Fruit fly (Drosophila melanogaster) whole organism, pupa: ENCODE results near the gene fz4.
A peak's percentile ranks its signal among the peaks of the same experiment; 100 is the strongest.

Experiments
- CG12605 ChIP-seq: fragments of 200-800 bp; sonication (Bioruptor generic); IDR thresholded peaks from 2 replicates; pipeline ENCODE4 v1.3.6; 2022; ENCODE audit warnings: missing biosample characterization, missing genetic modification characterization
- CG15710 ChIP-seq: fragments of 200-800 bp; sonication (Bioruptor generic); optimal IDR thresholded peaks from 2 replicates; lab custom pipeline; 2018; ENCODE audit warnings: missing biosample characterization, mild to moderate bottlenecking, missing genetic modification characterization, moderate library complexity
- CG32121 ChIP-seq: fragments of 200-800 bp; sonication (Bioruptor generic); IDR thresholded peaks from 2 replicates; pipeline ENCODE4 v1.3.6; 2022; ENCODE audit warnings: missing biosample characterization, missing genetic modification characterization
- CG4496 ChIP-seq: fragments of 200-800 bp; sonication (Bioruptor generic); IDR thresholded peaks from 3 replicates; pipeline ENCODE4 v1.3.6; 2022; ENCODE audit warnings: missing biosample characterization, missing genetic modification characterization
- CG8301 ChIP-seq: fragments of 200-800 bp; sonication (Bioruptor generic); optimal IDR thresholded peaks from 2 replicates; lab custom pipeline; 2018; ENCODE audit warnings: missing biosample characterization, mild to moderate bottlenecking, missing genetic modification characterization
- EcR ChIP-seq: fragments of 200-800 bp; sonication (Bioruptor generic); optimal IDR thresholded peaks from 3 replicates; lab custom pipeline; 2019; ENCODE audit warnings: missing biosample characterization, missing genetic modification characterization, mild to moderate bottlenecking, moderate library complexity, missing genetic modification reagents
- fd96Ca ChIP-seq: fragments of 200-800 bp; sonication (Bioruptor generic); IDR thresholded peaks from 3 replicates; pipeline ENCODE4 v1.3.6; 2022; ENCODE audit warnings: missing biosample characterization, missing genetic modification characterization

DNA sequence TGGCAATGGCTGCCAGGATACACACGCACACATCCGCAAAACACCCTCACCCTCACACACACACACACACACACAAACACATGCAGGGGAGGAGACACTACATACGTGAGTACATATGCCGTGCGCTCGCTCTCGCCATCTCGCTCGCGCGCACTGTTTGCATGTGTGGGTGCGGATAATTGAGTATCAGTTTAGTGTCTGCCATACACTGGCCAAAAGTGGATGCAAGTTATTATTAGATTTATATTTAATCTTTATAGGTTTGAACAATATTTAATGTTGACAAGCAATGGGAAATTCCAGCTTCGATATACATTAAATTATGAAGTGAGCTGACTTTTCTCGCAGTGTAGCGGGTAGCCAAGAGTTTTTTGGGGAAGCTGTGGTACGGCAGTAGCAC lies 7.6 kb upstream of the fz4 start:
- no peak for TF ChIP-seq CG12605 (GFP tag; lab: Robert Waterston, UW)
- no peak for TF ChIP-seq CG32121 (GFP tag; lab: Robert Waterston, UW)
- TF ChIP-seq CG15710 (tag; lab: Kevin White, UChicago): peak; percentile 46
- TF ChIP-seq CG8301: peak; percentile 21
- peak; percentile 42; the same call in 1 of the 3 replicates for TF ChIP-seq CG4496
- TF ChIP-seq EcR (GFP tag; lab: Kevin White, UChicago): no peak
- 0 out of 3 replicates have a peak, but pooled peaks have one; percentile 18 for TF ChIP-seq fd96Ca (GFP tag; lab: Robert Waterston, UW)
